Fruit fly (Drosophila melanogaster): ENCODE results near the gene CG14969.

CG14969 gene

DNA sequence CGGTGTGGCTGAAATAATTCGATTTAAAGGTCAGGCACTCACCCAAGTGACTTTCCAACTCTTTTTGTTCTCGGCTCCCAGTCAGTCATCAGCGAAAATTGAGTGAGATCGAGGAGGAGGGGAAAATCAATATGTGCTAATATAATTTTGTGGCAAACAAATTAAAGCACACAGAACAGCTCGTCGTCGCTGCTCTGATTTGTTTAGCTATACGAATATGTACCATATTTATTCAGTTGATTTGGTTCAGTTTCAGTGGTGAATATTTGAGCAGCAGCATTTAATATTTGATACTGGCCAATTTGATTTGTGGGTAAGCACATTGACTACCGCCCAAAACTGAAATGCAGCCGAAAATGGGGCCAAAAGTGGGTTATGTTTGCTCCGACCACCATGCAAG lies 29.3 kb downstream of the CG14969 start (continued):
- TF ChIP-seq ken (GFP tag; IDR thresholded peaks at IDR 0.05) (no peak), CG13894 (tag; optimal IDR thresholded peaks at IDR 0.05) (no peak), MTF-1 (GFP tag; optimal IDR thresholded peaks at IDR 0.05; ENCODE audit: borderline replicate concordance) (no peak), Trl (optimal IDR thresholded peaks at IDR 0.05) (no peak), Trl (GFP tag; optimal IDR thresholded peaks at IDR 0.05) (peak; percentile 25), hbn (GFP tag; IDR thresholded peaks at IDR 0.05; ENCODE audit: partially characterized antibody) (no peak), ftz-f1 (GFP tag; optimal IDR thresholded peaks at IDR 0.05) (no peak), CG4820 (GFP tag; optimal IDR thresholded peaks at IDR 0.05) (peak; percentile 40), CG9609 (GFP tag; optimal IDR thresholded peaks at IDR 0.05) (no peak), CG4282 (GFP tag; optimal IDR thresholded peaks at IDR 0.05) (no peak), Asciz (GFP tag; optimal IDR thresholded peaks at IDR 0.05) (no peak), jigr1 (GFP tag; IDR thresholded peaks at IDR 0.05) (no peak), h (optimal IDR thresholded peaks at IDR 0.05) (no peak), Mrtf (GFP tag; IDR thresholded peaks at IDR 0.05) (no peak), vvl (GFP tag; IDR thresholded peaks at IDR 0.05) (peak; percentile 51; the same call in 1 of the 2 replicates), CG10979 (tag; optimal IDR thresholded peaks at IDR 0.05) (peak; percentile 39), CG18599 (GFP tag; optimal IDR thresholded peaks at IDR 0.05) (peak; percentile 6), dysf (GFP tag; IDR thresholded peaks at IDR 0.05) (no peak), sob (GFP tag; IDR thresholded peaks at IDR 0.05) (peak; percentile 22; the same call in 1 of the 2 replicates), klu (GFP tag; IDR thresholded peaks at IDR 0.05) (no peak), Ptx1 (GFP tag; IDR thresholded peaks at IDR 0.05) (no peak), bcd (GFP tag; optimal IDR thresholded peaks at IDR 0.05) (no peak), Ssrp (tag; optimal IDR thresholded peaks at IDR 0.05) (no peak), mam (GFP tag; optimal IDR thresholded peaks at IDR 0.05) (no peak), CG9817 (tag; optimal IDR thresholded peaks at IDR 0.05) (no peak), dimm (GFP tag; IDR thresholded peaks at IDR 0.05) (no peak), CG4360 (GFP tag; IDR thresholded peaks at IDR 0.05) (no peak), CG3163 (GFP tag; optimal IDR thresholded peaks at IDR 0.05) (peak; percentile 13), cwo (GFP tag; optimal IDR thresholded peaks at IDR 0.05) (no peak), cad (GFP tag; optimal IDR thresholded peaks at IDR 0.05) (no peak), CG6254 (GFP tag; optimal IDR thresholded peaks at IDR 0.05) (peak; percentile 11), Nf-YA (GFP tag; IDR thresholded peaks at IDR 0.05) (no peak), CG10565 (GFP tag; optimal IDR thresholded peaks at IDR 0.05) (no peak), slp2 (GFP tag; optimal IDR thresholded peaks at IDR 0.05) (no peak), CrebB (tag; optimal IDR thresholded peaks at IDR 0.05) (peak; percentile 30), knrl (GFP tag; IDR thresholded peaks at IDR 0.05; ENCODE audit: partially characterized antibody) (no peak), Sry-β (GFP tag; optimal IDR thresholded peaks at IDR 0.05) (peak; percentile 1), peb (GFP tag; IDR thresholded peaks at IDR 0.05) (no peak), YL-1 (GFP tag; optimal IDR thresholded peaks at IDR 0.05) (no peak), croc (GFP tag; conservative IDR thresholded peaks at IDR 0.05) (no peak), CG1024 (GFP tag; IDR thresholded peaks at IDR 0.05) (no peak), HLHmδ (GFP tag; optimal IDR thresholded peaks at IDR 0.05) (no peak), CG4404 (GFP tag; IDR thresholded peaks at IDR 0.05) (no peak), pan (optimal IDR thresholded peaks at IDR 0.05) (no peak), pan (GFP tag; optimal IDR thresholded peaks at IDR 0.05 in 1 of 2, IDR thresholded peaks at IDR 0.05 in 1 of 2) (no peak), Ets65A (GFP tag) (no peak), bsh (GFP tag; optimal IDR thresholded peaks at IDR 0.05) (peak in 1 of 2 experiments; percentile 83), C15 (GFP tag; IDR thresholded peaks at IDR 0.05) (no peak), Max (GFP tag; optimal IDR thresholded peaks at IDR 0.05) (peak; percentile 33), CG8089 (GFP tag; optimal IDR thresholded peaks at IDR 0.05) (peak; percentile 49), fru (optimal IDR thresholded peaks at IDR 0.05) (no peak), CG4617 (GFP tag; optimal IDR thresholded peaks at IDR 0.05; ENCODE audit: borderline replicate concordance) (no peak), Hr51 (GFP tag; optimal IDR thresholded peaks at IDR 0.05) (no peak)
